Fruit fly (Drosophila melanogaster) whole organism, adult: ENCODE measurements around the gene Cyp4d8.
A peak's percentile ranks its signal among the peaks of the same experiment; 100 is the strongest.

Experiments
- CG11617 ChIP-seq: fragments of 200-800 bp; sonication (Bioruptor generic); optimal IDR thresholded peaks from 2 replicates; lab custom pipeline; 2017; ENCODE audit warnings: mild to moderate bottlenecking, missing biosample characterization, missing genetic modification reagents, missing genetic modification characterization
- CG12768 ChIP-seq: fragments of 200-800 bp; sonication (Bioruptor generic); optimal IDR thresholded peaks from 2 replicates; lab custom pipeline; 2017; ENCODE audit warnings: missing biosample characterization, missing genetic modification characterization, mild to moderate bottlenecking, moderate library complexity, missing genetic modification reagents
- CG14711 ChIP-seq: fragments of 200-800 bp; sonication (Bioruptor generic); optimal IDR thresholded peaks from 2 replicates; lab custom pipeline; 2018; ENCODE audit warnings: missing biosample characterization, mild to moderate bottlenecking, missing genetic modification characterization, moderate library complexity
- CG1620 ChIP-seq: fragments of 200-800 bp; sonication (Bioruptor generic); optimal IDR thresholded peaks from 2 replicates; lab custom pipeline; 2016; ENCODE audit warnings: missing biosample characterization, missing genetic modification characterization
- CG33017 ChIP-seq: fragments of 200-800 bp; sonication (Bioruptor generic); optimal IDR thresholded peaks from 2 replicates; lab custom pipeline; 2018; ENCODE audit warnings: missing biosample characterization, mild to moderate bottlenecking, missing genetic modification characterization, moderate library complexity
- CG7045 ChIP-seq: fragments of 200-800 bp; sonication (Bioruptor generic); optimal IDR thresholded peaks from 2 replicates; lab custom pipeline; 2017; ENCODE audit warnings: missing biosample characterization, mild to moderate bottlenecking, missing genetic modification characterization
- CG7101 ChIP-seq: fragments of 200-800 bp; sonication (Bioruptor generic); optimal IDR thresholded peaks from 2 replicates; lab custom pipeline; 2018; ENCODE audit warnings: missing biosample characterization, mild to moderate bottlenecking, missing genetic modification characterization, moderate library complexity
- Crg-1 ChIP-seq: fragments of 200-800 bp; sonication (Bioruptor generic); optimal IDR thresholded peaks from 2 replicates; lab custom pipeline; 2016; ENCODE audit warnings: missing biosample characterization, missing genetic modification characterization
- Hr96 ChIP-seq: fragments of 200-800 bp; sonication (Bioruptor generic); optimal IDR thresholded peaks from 2 replicates; lab custom pipeline; 2016; ENCODE audit warnings: missing biosample characterization, missing genetic modification characterization
- Mnt ChIP-seq: fragments of 200-800 bp; sonication (Bioruptor generic); optimal IDR thresholded peaks from 2 replicates; lab custom pipeline; 2016; ENCODE audit warnings: missing biosample characterization, mild to moderate bottlenecking, missing genetic modification characterization
- bab1 ChIP-seq: fragments of 200-800 bp; sonication (Bioruptor generic); optimal IDR thresholded peaks from 3 replicates; lab custom pipeline; 2019; ENCODE audit warnings: missing biosample characterization, mild to moderate bottlenecking, missing genetic modification characterization, moderate library complexity
- cic ChIP-seq: fragments of 200-800 bp; sonication (Bioruptor generic); optimal IDR thresholded peaks from 2 replicates; lab custom pipeline; 2017; ENCODE audit warnings: missing biosample characterization, mild to moderate bottlenecking, missing genetic modification characterization, moderate library complexity
- kay ChIP-seq: fragments of 200-800 bp; sonication (Bioruptor generic); peaks from one replicate; lab custom pipeline; 2016; ENCODE audit warnings: missing biosample characterization, missing genetic modification characterization, borderline replicate concordance
- toe ChIP-seq: fragments of 200-800 bp; sonication (Bioruptor generic); optimal IDR thresholded peaks from 2 replicates; lab custom pipeline; 2016; ENCODE audit warnings: missing biosample characterization, missing genetic modification characterization

- TF ChIP-seq CG11617: no peak
- no peak for TF ChIP-seq CG12768 (GFP tag; lab: Kevin White, UChicago)
- no peak for TF ChIP-seq CG33017 (tag; lab: Kevin White, UChicago)
- no peak for TF ChIP-seq bab1 (GFP tag; lab: Kevin White, UChicago)
- TF ChIP-seq kay (GFP tag; lab: Kevin White, UChicago): peak; percentile 22
- no peak for TF ChIP-seq CG1620 (GFP tag; lab: Kevin White, UChicago)
- TF ChIP-seq CG7045 (GFP tag; lab: Kevin White, UChicago): no peak
- TF ChIP-seq toe (GFP tag; lab: Kevin White, UChicago): no peak
- TF ChIP-seq Crg-1 (GFP tag; lab: Kevin White, UChicago): no peak
- no peak for TF ChIP-seq Hr96
- TF ChIP-seq CG7101 (tag; lab: Kevin White, UChicago): no peak
- no peak for TF ChIP-seq Mnt
- no peak for TF ChIP-seq CG14711 (tag; lab: Kevin White, UChicago)
- no peak for TF ChIP-seq cic
These were observed 10.3 kb downstream of the Cyp4d8 start, which contains the start of gene mthl6 for dm6 chr3L:7485667-7486066.
